Fruit fly (Drosophila melanogaster) whole organism, embryonic: Measurements from ENCODE around the gene CG15740.

Experiments used
- Adf1 ChIP-seq: fragments of 200-800 bp; sonication (Bioruptor generic); IDR thresholded peaks from 2 replicates; pipeline ENCODE4 v1.3.6; 2022; ENCODE audit warnings: missing biosample characterization, missing genetic modification characterization
- Bteb2 ChIP-seq: fragments of 200-800 bp; sonication (Bioruptor generic); optimal IDR thresholded peaks from 2 replicates; lab custom pipeline; 2016; ENCODE audit warnings: missing biosample characterization, missing genetic modification characterization
- CG12391 ChIP-seq: fragments of 200-800 bp; sonication (Bioruptor generic); optimal IDR thresholded peaks from 3 replicates; lab custom pipeline; 2018; ENCODE audit warnings: missing biosample characterization, mild to moderate bottlenecking, missing genetic modification characterization, moderate library complexity
- CG14050 ChIP-seq: fragments of 200-800 bp; sonication (Bioruptor generic); IDR thresholded peaks from 3 replicates; pipeline ENCODE4 v1.3.6; 2022; ENCODE audit warnings: missing biosample characterization, missing genetic modification characterization
- CG14441 ChIP-seq: fragments of 200-800 bp; sonication (Bioruptor generic); IDR thresholded peaks from 2 replicates; pipeline ENCODE4 v1.3.6; 2022; ENCODE audit warnings: missing biosample characterization, missing genetic modification characterization
- CG14710 ChIP-seq: fragments of 200-800 bp; sonication (Bioruptor generic); optimal IDR thresholded peaks from 3 replicates; lab custom pipeline; 2019; ENCODE audit warnings: missing biosample characterization, mild to moderate bottlenecking, missing genetic modification characterization, moderate library complexity
- CG1602 ChIP-seq: fragments of 200-800 bp; sonication (Bioruptor generic); optimal IDR thresholded peaks from 3 replicates; lab custom pipeline; 2016; ENCODE audit warnings: missing biosample characterization, missing genetic modification characterization
- CG18011 ChIP-seq: fragments of 200-800 bp; sonication (Bioruptor generic); optimal IDR thresholded peaks from 2 replicates; lab custom pipeline; 2017; ENCODE audit warnings: missing biosample characterization, missing genetic modification characterization, mild to moderate bottlenecking, moderate library complexity, missing genotype
- CG18262 ChIP-seq: fragments of 200-800 bp; optimal IDR thresholded peaks from 3 replicates; lab custom pipeline; 2019; ENCODE audit warnings: missing biosample characterization, mild to moderate bottlenecking, missing genetic modification characterization, moderate library complexity
- CG31365 ChIP-seq: fragments of 200-800 bp; sonication (Bioruptor generic); optimal IDR thresholded peaks from 2 replicates; lab custom pipeline; 2018; ENCODE audit warnings: missing biosample characterization, mild to moderate bottlenecking, missing genetic modification characterization
- CG32772 ChIP-seq: fragments of 200-800 bp; sonication (Bioruptor generic); IDR thresholded peaks from 2 replicates; pipeline ENCODE4 v1.3.6; 2022; ENCODE audit warnings: missing biosample characterization, missing genetic modification characterization
- CG33557 ChIP-seq: fragments of 200-800 bp; sonication (Bioruptor generic); optimal IDR thresholded peaks from 2 replicates; lab custom pipeline; 2019; ENCODE audit warnings: missing biosample characterization, mild to moderate bottlenecking, missing genetic modification characterization, moderate library complexity
- CG3407 ChIP-seq: fragments of 200-800 bp; sonication (Bioruptor generic); optimal IDR thresholded peaks from 2 replicates; lab custom pipeline; 2018; ENCODE audit warnings: missing biosample characterization, mild to moderate bottlenecking, missing genetic modification characterization
- CG4360 ChIP-seq: fragments of 200-800 bp; sonication (Bioruptor generic); IDR thresholded peaks from 2 replicates; pipeline ENCODE4 v1.3.6; 2022; ENCODE audit warnings: missing biosample characterization, missing genetic modification characterization
- CG4707 ChIP-seq: fragments of 200-800 bp; sonication (Bioruptor generic); optimal IDR thresholded peaks from 2 replicates; lab custom pipeline; 2018; ENCODE audit warnings: missing biosample characterization, mild to moderate bottlenecking, missing genetic modification characterization, moderate library complexity
- CG4820 ChIP-seq: fragments of 200-800 bp; sonication (Bioruptor generic); optimal IDR thresholded peaks from 3 replicates; lab custom pipeline; 2016; ENCODE audit warnings: missing biosample characterization, missing genetic modification characterization
- CG7928 ChIP-seq: fragments of 200-800 bp; sonication (Bioruptor generic); optimal IDR thresholded peaks from 2 replicates; lab custom pipeline; 2017; ENCODE audit warnings: missing biosample characterization, mild to moderate bottlenecking, missing genetic modification characterization
- CG8290 ChIP-seq, 3 experiments: fragments of 200-800 bp; sonication (Bioruptor generic); optimal IDR thresholded peaks; 2 replicates each; lab custom pipeline; 2016 to 2019; ENCODE audit warnings: missing biosample characterization in 3 of 3, missing genetic modification characterization in 3 of 3, mild to moderate bottlenecking in 2 of 3, moderate library complexity in 1 of 3
- CG9797 ChIP-seq: fragments of 200-800 bp; sonication (Bioruptor generic); optimal IDR thresholded peaks from 3 replicates; lab custom pipeline; 2018; ENCODE audit warnings: missing biosample characterization, mild to moderate bottlenecking, missing genetic modification characterization
- D ChIP-seq, 2 experiments: fragments of 200-800 bp in 1 of 2; fragments of >200 bp in 1 of 2; sonication (Bioruptor generic) in 1 of 2; optimal IDR thresholded peaks; 2 replicates in 1 of 2; 3 replicates in 1 of 2; lab custom pipeline; 2017; ENCODE audit warnings: mild to moderate bottlenecking in 1 of 2, missing biosample characterization in 1 of 2, missing genetic modification characterization in 1 of 2, missing genetic modification reagents in 1 of 2
- Drgx ChIP-seq: fragments of 200-800 bp; sonication (Bioruptor generic); IDR thresholded peaks from 2 replicates; pipeline ENCODE4 v1.3.6; 2022; ENCODE audit warnings: missing biosample characterization, missing genetic modification characterization
- GATAe ChIP-seq: fragments of 200-800 bp; sonication (Bioruptor generic); conservative IDR thresholded peaks from 2 replicates; pipeline ENCODE4 v1.3.6; 2022; ENCODE audit warnings: missing biosample characterization, missing genetic modification characterization
- Gsc ChIP-seq: fragments of 200-800 bp; sonication (Bioruptor generic); IDR thresholded peaks from 2 replicates; pipeline ENCODE4 v1.3.6; 2022; ENCODE audit warnings: missing biosample characterization, missing genetic modification characterization
- H15 ChIP-seq: fragments of 200-800 bp; sonication (Bioruptor generic); IDR thresholded peaks from 3 replicates; pipeline ENCODE4 v1.3.6; 2022; ENCODE audit warnings: missing biosample characterization, missing genetic modification characterization
- Hr3 ChIP-seq: fragments of 200-800 bp; sonication (Bioruptor generic); optimal IDR thresholded peaks from 3 replicates; lab custom pipeline; 2016; ENCODE audit warnings: missing biosample characterization, missing genetic modification characterization
- MTF-1 ChIP-seq: fragments of 200-800 bp; sonication (Bioruptor generic); optimal IDR thresholded peaks from 2 replicates; lab custom pipeline; 2018; ENCODE audit warnings: missing biosample characterization, mild to moderate bottlenecking, missing genetic modification characterization, borderline replicate concordance
- Med ChIP-seq: fragments of 200-800 bp; sonication (Bioruptor generic); peaks from one replicate; lab custom pipeline; 2016; ENCODE audit warnings: missing biosample characterization, missing genetic modification characterization, mild to moderate bottlenecking, inconsistent platforms, moderate library complexity
- Rfx ChIP-seq: fragments of 200-800 bp; sonication (Bioruptor generic); IDR thresholded peaks from 2 replicates; pipeline ENCODE4 v1.3.6; 2022; ENCODE audit warnings: missing biosample characterization, missing genetic modification characterization
- Ssrp ChIP-seq: fragments of 200-800 bp; sonication (Bioruptor generic); optimal IDR thresholded peaks from 2 replicates; lab custom pipeline; 2018; ENCODE audit warnings: missing biosample characterization, mild to moderate bottlenecking, missing genetic modification characterization, moderate library complexity
- ara ChIP-seq: fragments of 200-800 bp; sonication (Bioruptor generic); IDR thresholded peaks from 2 replicates; pipeline ENCODE4 v1.3.6; 2022; ENCODE audit warnings: missing biosample characterization, missing genetic modification characterization
- bcd ChIP-seq: fragments of 200-800 bp; sonication (Bioruptor generic); optimal IDR thresholded peaks from 2 replicates; lab custom pipeline; 2017; ENCODE audit warnings: missing biosample characterization, mild to moderate bottlenecking, missing genetic modification characterization
- corto ChIP-seq: fragments of 200-800 bp; sonication (Bioruptor generic); optimal IDR thresholded peaks from 2 replicates; lab custom pipeline; 2016; ENCODE audit warnings: missing biosample characterization, mild to moderate bottlenecking, missing genetic modification characterization, moderate library complexity
- ewg ChIP-seq: fragments of 200-800 bp; sonication (Bioruptor generic); optimal IDR thresholded peaks from 3 replicates; lab custom pipeline; 2017; ENCODE audit warnings: mild to moderate bottlenecking, missing biosample characterization, missing genetic modification reagents, missing genetic modification characterization
- gem ChIP-seq: fragments of 200-800 bp; sonication (Bioruptor generic); optimal IDR thresholded peaks from 2 replicates; lab custom pipeline; 2019; ENCODE audit warnings: missing biosample characterization, mild to moderate bottlenecking, missing genetic modification characterization, moderate library complexity
- gfzf ChIP-seq: fragments of 200-800 bp; sonication (Bioruptor generic); optimal IDR thresholded peaks from 2 replicates; lab custom pipeline; 2016; ENCODE audit warnings: missing biosample characterization, mild to moderate bottlenecking, missing genetic modification characterization, moderate library complexity
- jing ChIP-seq: fragments of 200-800 bp; sonication (Bioruptor generic); optimal IDR thresholded peaks from 2 replicates; lab custom pipeline; 2018; ENCODE audit warnings: missing biosample characterization, mild to moderate bottlenecking, missing genetic modification characterization
- kni ChIP-seq: fragments of 200-800 bp; sonication (Bioruptor generic); optimal IDR thresholded peaks from 3 replicates; lab custom pipeline; 2017; ENCODE audit warnings: mild to moderate bottlenecking, missing biosample characterization, missing genetic modification reagents, missing genetic modification characterization
- luna ChIP-seq: fragments of 200-800 bp; sonication (Bioruptor generic); optimal IDR thresholded peaks from 2 replicates; lab custom pipeline; 2016; ENCODE audit warnings: missing biosample characterization, missing genetic modification characterization
- phol ChIP-seq: fragments of 200-800 bp; sonication (Bioruptor generic); optimal IDR thresholded peaks from 3 replicates; lab custom pipeline; 2018; ENCODE audit warnings: missing biosample characterization, mild to moderate bottlenecking, missing genetic modification characterization, moderate library complexity
- ro ChIP-seq: fragments of 200-800 bp; sonication (Bioruptor generic); IDR thresholded peaks from 2 replicates; pipeline ENCODE4 v1.3.6; 2022; ENCODE audit warnings: missing biosample characterization, missing genetic modification characterization
- sens ChIP-seq: fragments of 200-800 bp; sonication (Bioruptor generic); peaks from one replicate; lab custom pipeline; 2016; ENCODE audit warnings: missing biosample characterization, missing genetic modification characterization
- sens-2 ChIP-seq: fragments of 200-800 bp; sonication (Bioruptor generic); IDR thresholded peaks from 2 replicates; pipeline ENCODE4 v1.3.6; 2022; ENCODE audit warnings: missing biosample characterization, missing genetic modification characterization
- seq ChIP-seq: fragments of 200-800 bp; sonication (Bioruptor generic); IDR thresholded peaks from 2 replicates; pipeline ENCODE4 v1.3.6; 2022; ENCODE audit warnings: missing biosample characterization, missing genetic modification characterization
- sr ChIP-seq: fragments of 200-800 bp; sonication (Bioruptor generic); IDR thresholded peaks from 3 replicates; pipeline ENCODE4 v1.3.6; 2022; ENCODE audit warnings: missing biosample characterization, missing genetic modification characterization
- stwl ChIP-seq: fragments of 200-800 bp; sonication (Bioruptor generic); optimal IDR thresholded peaks from 3 replicates; lab custom pipeline; 2018; ENCODE audit warnings: missing biosample characterization, mild to moderate bottlenecking, missing genetic modification characterization, moderate library complexity
- tna ChIP-seq: fragments of 200-800 bp; sonication (Bioruptor generic); IDR thresholded peaks from 2 replicates; pipeline ENCODE4 v1.3.6; 2022; ENCODE audit warnings: missing biosample characterization, missing genetic modification characterization; ENCODE audit not compliant: partially characterized antibody
- yki ChIP-seq: fragments of >200 bp; optimal IDR thresholded peaks from 3 replicates; lab custom pipeline; 2018
- zen ChIP-seq: fragments of 200-800 bp; sonication (Bioruptor generic); optimal IDR thresholded peaks from 3 replicates; lab custom pipeline; 2018; ENCODE audit warnings: missing biosample characterization, mild to moderate bottlenecking, missing genetic modification characterization, moderate library complexity
- zfh1 ChIP-seq: fragments of 200-800 bp; sonication (Bioruptor generic); IDR thresholded peaks from 3 replicates; pipeline ENCODE4 v1.3.6; 2022; ENCODE audit warnings: missing biosample characterization, missing genetic modification characterization

CG15740 gene

dm6 chrX:11799931-11800330 lies 46.0 kb downstream of the CG15740 start (continued):
- TF ChIP-seq Hr3 (GFP tag; lab: Kevin White, UChicago) (no peak), sens-2 (GFP tag; lab: Robert Waterston, UW) (no peak), zfh1 (peak; percentile 55; the same call in 1 of the 3 replicates), Drgx (GFP tag; lab: Robert Waterston, UW) (0 out of 2 replicates have a peak, but pooled peaks have one; percentile 7), Rfx (GFP tag; lab: Robert Waterston, UW) (no peak), Med (GFP tag; lab: Kevin White, UChicago) (peak; percentile 65), CG18262 (peak; percentile 9), gem (tag; lab: Kevin White, UChicago) (peak; percentile 11), H15 (GFP tag; lab: Robert Waterston, UW) (no peak), ara (peak; percentile 16; the same call in 1 of the 2 replicates), gfzf (peak; percentile 9), CG14441 (GFP tag; lab: Robert Waterston, UW) (peak; percentile 15; the same call in 1 of the 2 replicates), Ssrp (tag; lab: Kevin White, UChicago) (no peak), kni (GFP tag; lab: Kevin White, UChicago) (peak; percentile 19), CG14710 (peak; percentile 28), luna (GFP tag; lab: Kevin White, UChicago) (no peak), phol (peak; percentile 21), CG4360 (GFP tag; lab: Robert Waterston, UW) (peak; percentile 65)
- TF ChIP-seq, all 482 proteins: peak for 22

- TF ChIP-seq corto (GFP tag; lab: Kevin White, UChicago) (no peak), CG12391 (tag; lab: Kevin White, UChicago) (no peak), zen (tag; lab: Kevin White, UChicago) (peak; percentile 17), stwl (tag; lab: Kevin White, UChicago) (peak; percentile 39), CG31365 (tag; lab: Kevin White, UChicago) (peak; percentile 69), CG18011 (GFP tag; lab: Kevin White, UChicago) (peak; percentile 91), CG14710 (peak; percentile 41), phol (peak; percentile 40), Bteb2 (GFP tag; lab: Kevin White, UChicago) (no peak), CG7928 (GFP tag; lab: Kevin White, UChicago) (no peak), Adf1 (no peak), CG3407 (no peak), ewg (GFP tag; lab: Kevin White, UChicago) (no peak), Gsc (GFP tag; lab: Robert Waterston, UW) (no peak), sens-2 (GFP tag; lab: Robert Waterston, UW) (no peak), CG8290 (GFP tag; optimal IDR thresholded peaks at IDR 0.05; lab: Kevin White, UChicago) (peak; percentile 93), CG8290 (tag; optimal IDR thresholded peaks at IDR 0.05; lab: Kevin White, UChicago) (peak in 1 of 2 experiments; percentile 3), Hr3 (GFP tag; lab: Kevin White, UChicago) (peak; percentile 45), sens (GFP tag; lab: Kevin White, UChicago) (peak; percentile 6)
Measured at dm6 chrX:11798522-11798921, 47.4 kb downstream of the CG15740 start.

dm6 chrX:11796925-11797324 lies 49.0 kb downstream of the CG15740 start:
- TF ChIP-seq MTF-1 (GFP tag; lab: Kevin White, UChicago) (no peak), seq (GFP tag; lab: Robert Waterston, UW) (no peak), CG32772 (no peak), bcd (GFP tag; lab: Kevin White, UChicago) (no peak), CG4820 (GFP tag; lab: Kevin White, UChicago) (no peak), CG9797 (GFP tag; lab: Kevin White, UChicago) (no peak), CG33557 (no peak), D (optimal IDR thresholded peaks at IDR 0.05; lab: Kevin White, UChicago) (no peak), D (GFP tag; optimal IDR thresholded peaks at IDR 0.05; lab: Kevin White, UChicago) (no peak), tna (GFP tag; lab: Robert Waterston, UW) (no peak), sr (GFP tag; lab: Robert Waterston, UW) (no peak), CG4707 (no peak), yki (lab: Kevin White, UChicago) (no peak), jing (GFP tag; lab: Kevin White, UChicago) (no peak), ro (no peak), GATAe (GFP tag; lab: Robert Waterston, UW) (no peak), CG1602 (no peak), CG14050 (GFP tag; lab: Robert Waterston, UW) (no peak)
